Fruit fly (Drosophila melanogaster) whole organism, embryonic: ENCODE measurements around the gene Pebp1.

ENCODE experiments used
- Antp ChIP-seq: fragments of 200-800 bp; sonication (Bioruptor generic); optimal IDR thresholded peaks from 3 replicates; lab custom pipeline; 2016; ENCODE audit warnings: missing biosample characterization, missing genetic modification characterization
- CG10431 ChIP-seq: fragments of 200-800 bp; sonication (Bioruptor generic); optimal IDR thresholded peaks from 3 replicates; lab custom pipeline; 2018; ENCODE audit warnings: missing biosample characterization, mild to moderate bottlenecking, missing genetic modification characterization
- CG10462 ChIP-seq: fragments of 200-800 bp; sonication (Bioruptor generic); optimal IDR thresholded peaks from 2 replicates; lab custom pipeline; 2016; ENCODE audit warnings: missing biosample characterization, missing genetic modification characterization
- CG11398 ChIP-seq: fragments of 200-800 bp; sonication (Bioruptor generic); optimal IDR thresholded peaks from 2 replicates; lab custom pipeline; 2016; ENCODE audit warnings: missing biosample characterization, missing genetic modification characterization
- CG11560 ChIP-seq: fragments of 200-800 bp; sonication (Bioruptor generic); IDR thresholded peaks from 3 replicates; pipeline ENCODE4 v1.3.6; 2022; ENCODE audit warnings: missing biosample characterization, missing genetic modification characterization
- CG12219 ChIP-seq: fragments of 200-800 bp; sonication (Bioruptor generic); optimal IDR thresholded peaks from 3 replicates; lab custom pipeline; 2018; ENCODE audit warnings: missing biosample characterization, mild to moderate bottlenecking, missing genetic modification characterization
- CG12236 ChIP-seq: fragments of 200-800 bp; sonication (Bioruptor generic); optimal IDR thresholded peaks from 2 replicates; lab custom pipeline; 2016; ENCODE audit warnings: missing biosample characterization, missing genetic modification characterization
- CG1233 ChIP-seq: fragments of 200-800 bp; sonication (Bioruptor generic); optimal IDR thresholded peaks from 4 replicates; lab custom pipeline; 2018; ENCODE audit warnings: missing biosample characterization, mild to moderate bottlenecking, missing genetic modification characterization
- CG13775 ChIP-seq: fragments of 200-800 bp; sonication (Bioruptor generic); optimal IDR thresholded peaks from 3 replicates; lab custom pipeline; 2017; ENCODE audit warnings: missing biosample characterization, mild to moderate bottlenecking, missing genetic modification characterization
- CG1529 ChIP-seq: fragments of 200-800 bp; sonication (Bioruptor generic); optimal IDR thresholded peaks from 3 replicates; lab custom pipeline; 2018; ENCODE audit warnings: missing biosample characterization, missing genetic modification characterization
- CG1647 ChIP-seq: fragments of 200-800 bp; sonication (Bioruptor generic); optimal IDR thresholded peaks from 3 replicates; lab custom pipeline; 2016; ENCODE audit warnings: missing biosample characterization, missing genetic modification characterization
- CG1792 ChIP-seq: fragments of 200-800 bp; sonication (Bioruptor generic); optimal IDR thresholded peaks from 2 replicates; lab custom pipeline; 2016; ENCODE audit warnings: missing biosample characterization, missing genetic modification characterization
- CG30020 ChIP-seq: fragments of 200-800 bp; optimal IDR thresholded peaks from 2 replicates; lab custom pipeline; 2019; ENCODE audit warnings: missing biosample characterization, mild to moderate bottlenecking, missing genetic modification characterization, moderate library complexity
- CG3995 ChIP-seq: fragments of 200-800 bp; sonication (Bioruptor generic); optimal IDR thresholded peaks from 3 replicates; lab custom pipeline; 2016; ENCODE audit warnings: missing biosample characterization, missing genetic modification characterization
- CG4730 ChIP-seq: fragments of 200-800 bp; sonication (Bioruptor generic); IDR thresholded peaks from 2 replicates; pipeline ENCODE4 v1.3.6; 2022; ENCODE audit warnings: missing biosample characterization, missing genetic modification characterization
- CG4854 ChIP-seq: fragments of 200-800 bp; sonication (Bioruptor generic); optimal IDR thresholded peaks from 2 replicates; lab custom pipeline; 2016; ENCODE audit warnings: missing biosample characterization, missing genetic modification characterization, inconsistent platforms
- CG6272 ChIP-seq: fragments of 200-800 bp; sonication (Bioruptor generic); IDR thresholded peaks from 2 replicates; pipeline ENCODE4 v1.3.6; 2022; ENCODE audit warnings: missing biosample characterization, missing genetic modification characterization
- CG6683 ChIP-seq: fragments of 200-800 bp; sonication (Bioruptor generic); optimal IDR thresholded peaks from 2 replicates; lab custom pipeline; 2017; ENCODE audit warnings: missing biosample characterization, mild to moderate bottlenecking, missing genetic modification characterization, missing genetic modification reagents
- CG6689 ChIP-seq: fragments of 200-800 bp; sonication (Bioruptor generic); IDR thresholded peaks from 2 replicates; pipeline ENCODE4 v1.3.6; 2022; ENCODE audit warnings: missing biosample characterization, missing genetic modification characterization
- CG7271 ChIP-seq: fragments of 200-800 bp; sonication (Bioruptor generic); optimal IDR thresholded peaks from 2 replicates; lab custom pipeline; 2018; ENCODE audit warnings: missing biosample characterization, mild to moderate bottlenecking, missing genetic modification characterization, moderate library complexity
- CG7357 ChIP-seq: fragments of 200-800 bp; sonication (Bioruptor generic); IDR thresholded peaks from 3 replicates; pipeline ENCODE4 v1.3.6; 2022; ENCODE audit warnings: missing biosample characterization, missing genetic modification characterization
- CG9727 ChIP-seq: fragments of 200-800 bp; sonication (Bioruptor generic); optimal IDR thresholded peaks from 3 replicates; lab custom pipeline; 2017; ENCODE audit warnings: missing biosample characterization, mild to moderate bottlenecking, missing genetic modification characterization
- Camta ChIP-seq: fragments of 200-800 bp; sonication (Bioruptor generic); optimal IDR thresholded peaks from 2 replicates; lab custom pipeline; 2016; ENCODE audit warnings: missing biosample characterization, missing genetic modification characterization
- D19B ChIP-seq: fragments of 200-800 bp; sonication (Bioruptor generic); optimal IDR thresholded peaks from 2 replicates; lab custom pipeline; 2017; ENCODE audit warnings: missing biosample characterization, mild to moderate bottlenecking, missing genetic modification characterization
- Dp ChIP-seq: fragments of 200-800 bp; sonication (Bioruptor generic); optimal IDR thresholded peaks from 2 replicates; lab custom pipeline; 2018; ENCODE audit warnings: missing biosample characterization, mild to moderate bottlenecking, missing genetic modification characterization, moderate library complexity
- Drgx ChIP-seq: fragments of 200-800 bp; sonication (Bioruptor generic); IDR thresholded peaks from 2 replicates; pipeline ENCODE4 v1.3.6; 2022; ENCODE audit warnings: missing biosample characterization, missing genetic modification characterization
- Eip74EF ChIP-seq, 2 experiments: fragments of 200-800 bp in 1 of 2; fragments of >200 bp in 1 of 2; sonication (Bioruptor generic) in 1 of 2; optimal IDR thresholded peaks; 2 replicates each; lab custom pipeline; 2017 to 2019; ENCODE audit warnings: missing biosample characterization in 2 of 2, missing genetic modification characterization in 2 of 2, mild to moderate bottlenecking in 1 of 2, moderate library complexity in 1 of 2
- Mad ChIP-seq: fragments of 200-800 bp; sonication (Bioruptor generic); optimal IDR thresholded peaks from 2 replicates; lab custom pipeline; 2016; ENCODE audit warnings: missing biosample characterization, missing genetic modification characterization
- NC2β ChIP-seq: fragments of 200-800 bp; sonication (Bioruptor generic); optimal IDR thresholded peaks from 2 replicates; lab custom pipeline; 2016; ENCODE audit warnings: missing biosample characterization, missing genetic modification characterization
- NfI ChIP-seq: fragments of 200-800 bp; sonication (Bioruptor generic); optimal IDR thresholded peaks from 3 replicates; lab custom pipeline; 2018; ENCODE audit warnings: missing biosample characterization, mild to moderate bottlenecking, missing genetic modification characterization, moderate library complexity
- ab ChIP-seq: fragments of 200-800 bp; sonication (Bioruptor generic); optimal IDR thresholded peaks from 2 replicates; lab custom pipeline; 2016; ENCODE audit warnings: missing biosample characterization, missing genetic modification characterization
- al ChIP-seq: fragments of 200-800 bp; sonication (Bioruptor generic); IDR thresholded peaks from 2 replicates; pipeline ENCODE4 v1.3.6; 2022; ENCODE audit warnings: missing biosample characterization, missing genetic modification characterization
- az2 ChIP-seq: fragments of 200-800 bp; sonication (Bioruptor generic); optimal IDR thresholded peaks from 3 replicates; lab custom pipeline; 2016; ENCODE audit warnings: missing biosample characterization, missing genetic modification characterization
- cad ChIP-seq: fragments of >200 bp; optimal IDR thresholded peaks from 2 replicates; lab custom pipeline; 2017; ENCODE audit warnings: missing biosample characterization, missing genetic modification characterization
- cas ChIP-seq: fragments of 200-800 bp; sonication (Bioruptor generic); IDR thresholded peaks from 2 replicates; pipeline ENCODE4 v1.3.6; 2022; ENCODE audit warnings: missing biosample characterization, missing genetic modification characterization
- da ChIP-seq: fragments of 200-800 bp; sonication (Bioruptor generic); optimal IDR thresholded peaks from 2 replicates; lab custom pipeline; 2016; ENCODE audit warnings: missing biosample characterization, missing genetic modification characterization
- dimm ChIP-seq: fragments of 200-800 bp; sonication (Bioruptor generic); IDR thresholded peaks from 2 replicates; pipeline ENCODE4 v1.3.6; 2022; ENCODE audit warnings: missing biosample characterization, missing genetic modification characterization
- en ChIP-seq: fragments of 200-800 bp; sonication (Bioruptor generic); optimal IDR thresholded peaks from 2 replicates; lab custom pipeline; 2016; ENCODE audit warnings: missing biosample characterization, missing genetic modification characterization
- fd96Cb ChIP-seq: fragments of 200-800 bp; sonication (Bioruptor generic); optimal IDR thresholded peaks from 2 replicates; lab custom pipeline; 2018; ENCODE audit warnings: missing biosample characterization, mild to moderate bottlenecking, missing genetic modification characterization, moderate library complexity
- kay ChIP-seq: fragments of 200-800 bp; sonication (Bioruptor generic); optimal IDR thresholded peaks from 2 replicates; lab custom pipeline; 2016; ENCODE audit warnings: missing biosample characterization, missing genetic modification characterization
- lilli ChIP-seq: fragments of 200-800 bp; sonication (Bioruptor generic); optimal IDR thresholded peaks from 3 replicates; lab custom pipeline; 2016; ENCODE audit warnings: missing biosample characterization, missing genetic modification characterization
- lov ChIP-seq, 2 experiments: fragments of 200-800 bp in 1 of 2; fragments of >200 bp in 1 of 2; sonication (Bioruptor generic) in 1 of 2; IDR thresholded peaks in 1 of 2; optimal IDR thresholded peaks in 1 of 2; 2 replicates in 1 of 2; 3 replicates in 1 of 2; pipeline versions ENCODE4 v1.3.6 to Lab custom; 2017 to 2022; ENCODE audit warnings: missing biosample characterization in 1 of 2, missing genetic modification characterization in 1 of 2
- nerfin-2 ChIP-seq: fragments of 200-800 bp; sonication (Bioruptor generic); IDR thresholded peaks from 2 replicates; pipeline ENCODE4 v1.3.6; 2022; ENCODE audit warnings: missing biosample characterization, missing genetic modification characterization; ENCODE audit not compliant: partially characterized antibody
- pfk ChIP-seq: fragments of 200-800 bp; sonication (Bioruptor generic); optimal IDR thresholded peaks from 2 replicates; lab custom pipeline; 2018; ENCODE audit warnings: missing biosample characterization, mild to moderate bottlenecking, missing genetic modification characterization, moderate library complexity
- ranshi ChIP-seq: fragments of 200-800 bp; sonication (Bioruptor generic); IDR thresholded peaks from 2 replicates; pipeline ENCODE4 v1.3.6; 2022; ENCODE audit warnings: missing biosample characterization, missing genetic modification characterization
- sisA ChIP-seq: fragments of 200-800 bp; sonication (Bioruptor generic); IDR thresholded peaks from 2 replicates; pipeline ENCODE4 v1.3.6; 2022; ENCODE audit warnings: missing biosample characterization, missing genetic modification characterization
- sob ChIP-seq: fragments of 200-800 bp; sonication (Bioruptor generic); IDR thresholded peaks from 2 replicates; pipeline ENCODE4 v1.3.6; 2022; ENCODE audit warnings: missing biosample characterization, missing genetic modification characterization
- twi ChIP-seq: fragments of 200-800 bp; optimal IDR thresholded peaks from 2 replicates; lab custom pipeline; 2019; ENCODE audit warnings: missing biosample characterization, mild to moderate bottlenecking, missing genetic modification characterization, moderate library complexity
- wek ChIP-seq: fragments of 200-800 bp; sonication (Bioruptor generic); optimal IDR thresholded peaks from 3 replicates; lab custom pipeline; 2018; ENCODE audit warnings: missing biosample characterization, mild to moderate bottlenecking, missing genetic modification characterization, moderate library complexity
- zen2 ChIP-seq: fragments of 200-800 bp; sonication (Bioruptor generic); IDR thresholded peaks from 3 replicates; pipeline ENCODE4 v1.3.6; 2022; ENCODE audit warnings: missing biosample characterization, missing genetic modification characterization; ENCODE audit not compliant: partially characterized antibody

The Pebp1 gene

DNA sequence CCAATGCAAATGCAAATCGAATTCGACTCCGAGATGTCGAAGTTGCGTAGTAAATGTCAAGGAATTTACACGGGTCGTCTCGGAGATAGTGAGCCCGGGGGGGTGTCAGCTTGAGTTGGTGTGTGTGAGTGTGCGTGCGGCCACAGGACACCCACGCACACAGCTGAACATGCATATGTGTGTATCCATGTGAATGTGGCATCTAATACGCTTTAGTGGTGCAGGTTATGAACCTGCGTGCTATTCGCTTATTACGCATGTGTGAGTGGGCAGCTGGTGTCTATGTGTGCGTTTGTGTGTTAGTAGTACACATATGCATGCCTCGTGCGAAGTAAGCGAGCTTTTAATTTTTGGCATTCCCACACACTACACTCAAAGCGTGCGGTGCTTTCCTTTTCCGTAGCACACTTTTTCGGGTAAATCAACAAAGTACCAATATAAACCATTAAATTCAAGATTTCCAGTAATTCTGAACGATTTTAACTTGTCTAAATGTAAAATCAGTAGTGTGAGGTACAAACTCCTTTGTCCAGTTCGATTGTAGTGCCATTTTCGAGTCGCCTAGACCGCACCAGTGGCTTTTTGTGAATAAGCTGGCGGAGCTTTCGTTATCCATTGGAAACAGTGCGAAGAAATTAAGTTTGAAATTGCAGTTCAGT is 3.1 kb downstream of the Pebp1 start (continued):
- TF ChIP-seq CG10462 (GFP tag; lab: Kevin White, UChicago), result peak; percentile 44
- TF ChIP-seq az2 (GFP tag; lab: Kevin White, UChicago), result peak; percentile 80
- peak; percentile 60 for TF ChIP-seq ab (GFP tag; lab: Kevin White, UChicago)
- no peak for TF ChIP-seq CG4854 (GFP tag; lab: Kevin White, UChicago)
- no peak for TF ChIP-seq twi (tag; lab: Kevin White, UChicago)
- TF ChIP-seq fd96Cb, result peak; percentile 84
- TF ChIP-seq CG1792 (GFP tag; lab: Kevin White, UChicago), result peak; percentile 88
- TF ChIP-seq Antp (GFP tag; lab: Kevin White, UChicago), result peak; percentile 92
- TF ChIP-seq cad, result no peak
- peak; percentile 89 for TF ChIP-seq lilli (GFP tag; lab: Kevin White, UChicago)
- peak; percentile 87 for TF ChIP-seq NfI (GFP tag; lab: Kevin White, UChicago)
- TF ChIP-seq CG9727, result peak; percentile 80
- TF ChIP-seq ranshi (GFP tag; lab: Robert Waterston, UW), result peak; percentile 74; the same call in 1 of the 2 replicates
- peak; percentile 68 for TF ChIP-seq NC2β (GFP tag; lab: Kevin White, UChicago)
- TF ChIP-seq CG7271, result no peak
- no peak for TF ChIP-seq zen2
- TF ChIP-seq CG12219 (GFP tag; lab: Kevin White, UChicago), result peak; percentile 85
- peak; percentile 86 for TF ChIP-seq CG1647 (GFP tag; lab: Kevin White, UChicago)
- peak; percentile 49 for TF ChIP-seq CG12236 (GFP tag; lab: Kevin White, UChicago)
- TF ChIP-seq cas, result peak; percentile 78
- peak; percentile 52 for TF ChIP-seq wek (GFP tag; lab: Kevin White, UChicago)
- peak; percentile 76 for TF ChIP-seq Camta (GFP tag; lab: Kevin White, UChicago)
- no peak for TF ChIP-seq CG10431
- TF ChIP-seq Dp (GFP tag; lab: Kevin White, UChicago), result no peak
- peak; percentile 80 for TF ChIP-seq CG4730 (GFP tag; lab: Robert Waterston, UW)
- TF ChIP-seq Drgx (GFP tag; lab: Robert Waterston, UW), result peak; percentile 77
- peak; percentile 81 for TF ChIP-seq CG6683 (GFP tag; lab: Kevin White, UChicago)
- TF ChIP-seq kay (GFP tag; lab: Kevin White, UChicago), result peak; percentile 79
- no peak for TF ChIP-seq pfk (GFP tag; lab: Kevin White, UChicago)
- TF ChIP-seq CG6689 (GFP tag; lab: Robert Waterston, UW), result peak; percentile 87
- TF ChIP-seq CG1233 (GFP tag; lab: Kevin White, UChicago), result peak; percentile 82
- TF ChIP-seq sob (GFP tag; lab: Robert Waterston, UW), result peak; percentile 90
- TF ChIP-seq sisA, result peak; percentile 83
- peak; percentile 76 for TF ChIP-seq al (GFP tag; lab: Robert Waterston, UW)
- TF ChIP-seq CG30020, result no peak
- TF ChIP-seq Mad (GFP tag; lab: Kevin White, UChicago), result peak; percentile 61
- TF ChIP-seq CG1529 (GFP tag; lab: Kevin White, UChicago), result peak; percentile 42
- peak; percentile 23 for TF ChIP-seq CG3995 (GFP tag; lab: Kevin White, UChicago)
- TF ChIP-seq dimm (GFP tag; lab: Robert Waterston, UW), result peak; percentile 74
- no peak for TF ChIP-seq lov (optimal IDR thresholded peaks at IDR 0.05; lab: Kevin White, UChicago)
- TF ChIP-seq lov (GFP tag; IDR thresholded peaks at IDR 0.05; lab: Robert Waterston, UW), result no peak
- peak; percentile 4 for TF ChIP-seq da (GFP tag; lab: Kevin White, UChicago)
- peak; percentile 72; the same call in 2 of the 3 replicates for TF ChIP-seq CG11560 (tag; lab: Robert Waterston, UW)
- TF ChIP-seq en, result peak; percentile 75
- no peak for TF ChIP-seq nerfin-2
- peak; percentile 66 for TF ChIP-seq D19B (GFP tag; lab: Kevin White, UChicago)
- TF ChIP-seq CG7357 (GFP tag; lab: Robert Waterston, UW), result peak; percentile 69; the same call in 2 of the 3 replicates
- peak; percentile 75 for TF ChIP-seq CG13775 (GFP tag; lab: Kevin White, UChicago)
- no peak for TF ChIP-seq Eip74EF (GFP tag; optimal IDR thresholded peaks at IDR 0.05; lab: Kevin White, UChicago)
- TF ChIP-seq CG6272 (GFP tag; lab: Robert Waterston, UW), result peak; percentile 74
- TF ChIP-seq CG11398 (GFP tag; lab: Kevin White, UChicago), result peak; percentile 78
